Fruit fly (Drosophila melanogaster): ENCODE measurements around the gene CG15529.

The CG15529 gene

DNA sequence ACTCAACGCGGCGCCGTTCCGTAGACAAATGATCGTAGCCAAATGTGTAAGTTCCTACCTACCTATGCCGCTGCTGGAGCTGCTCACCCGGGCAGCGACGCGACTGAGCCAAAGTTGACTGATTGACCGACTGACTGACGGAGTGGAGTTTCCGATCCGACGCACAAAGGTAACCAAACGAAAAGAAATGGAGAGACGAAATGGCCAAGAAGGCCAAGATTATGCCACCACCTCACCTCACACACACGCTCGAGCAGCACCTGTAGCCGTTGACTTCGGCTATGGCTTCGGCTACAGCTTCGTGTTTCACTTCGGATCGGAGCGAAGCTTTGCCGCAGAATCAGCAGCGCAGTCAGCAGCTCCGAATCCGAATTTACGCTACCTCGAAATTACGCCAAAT is 39.2 kb downstream of the CG15529 start, which contains the start of gene CG9747:
CG9747 (minus strand) TSS at position 206 of the 400 bp plus-strand sequence.
- TF ChIP-seq N (GFP tag; optimal IDR thresholded peaks at IDR 0.05) (no peak), HLH106 (tag; optimal IDR thresholded peaks at IDR 0.05) (no peak), ey (GFP tag; optimal IDR thresholded peaks at IDR 0.05) (no peak), dmrt93B (GFP tag; optimal IDR thresholded peaks at IDR 0.05) (no peak), Dfd (GFP tag; optimal IDR thresholded peaks at IDR 0.05) (no peak), GATAd (GFP tag; optimal IDR thresholded peaks at IDR 0.05) (no peak), dl (GFP tag; optimal IDR thresholded peaks at IDR 0.05; ENCODE audit: insufficient read depth in 1 of 2, partially characterized antibody in 2 of 2) (no peak), Hr78 (GFP tag; optimal IDR thresholded peaks at IDR 0.05) (no peak)

DNA sequence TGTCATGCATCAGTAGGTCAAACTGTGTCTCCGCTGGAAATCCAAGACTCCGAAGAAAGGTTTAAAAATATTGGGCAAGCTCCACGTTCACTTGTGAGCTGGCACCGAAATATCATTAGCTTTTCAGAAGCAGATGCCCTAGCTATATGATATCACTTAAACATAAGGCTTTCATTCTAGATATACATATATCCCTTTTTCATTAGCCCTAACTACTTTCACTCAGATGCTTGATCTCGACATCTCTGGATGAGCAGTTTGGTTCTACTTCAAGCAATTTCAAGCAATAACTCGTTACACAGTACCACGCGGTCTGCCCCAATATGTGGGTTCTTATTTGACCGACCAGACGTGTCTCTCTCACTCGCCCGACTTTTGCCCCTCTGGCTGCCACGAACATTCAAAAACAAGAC is 39.6 kb downstream of the CG15529 start:
- no peak for TF ChIP-seq tai (GFP tag; optimal IDR thresholded peaks at IDR 0.05)
- no peak for TF ChIP-seq Rel (GFP tag; optimal IDR thresholded peaks at IDR 0.05)
- TF ChIP-seq Rel (tag; optimal IDR thresholded peaks at IDR 0.05): no peak
- no peak for TF ChIP-seq Mio (GFP tag; optimal IDR thresholded peaks at IDR 0.05)
- no peak for TF ChIP-seq usp (GFP tag; optimal IDR thresholded peaks at IDR 0.05)
- peak; percentile 50 for TF ChIP-seq HLH106 (tag; optimal IDR thresholded peaks at IDR 0.05)
- TF ChIP-seq jim (GFP tag; optimal IDR thresholded peaks at IDR 0.05): no peak
- peak; percentile 66 for TF ChIP-seq rgr (GFP tag; optimal IDR thresholded peaks at IDR 0.05)
- peak; percentile 64 for TF ChIP-seq Sp1 (GFP tag; optimal IDR thresholded peaks at IDR 0.05)
- no peak for TF ChIP-seq Jra (GFP tag; optimal IDR thresholded peaks at IDR 0.05)
- TF ChIP-seq Abd-B (GFP tag; optimal IDR thresholded peaks at IDR 0.05): no peak
- peak; percentile 74 for TF ChIP-seq fru (GFP tag; optimal IDR thresholded peaks at IDR 0.05)
- TF ChIP-seq OdsH (GFP tag; optimal IDR thresholded peaks at IDR 0.05): peak; percentile 74
- TF ChIP-seq woc (GFP tag; optimal IDR thresholded peaks at IDR 0.05): peak; percentile 92
- no peak for TF ChIP-seq CG32264 (GFP tag; optimal IDR thresholded peaks at IDR 0.05)
- no peak for TF ChIP-seq GATAd (GFP tag; optimal IDR thresholded peaks at IDR 0.05)
- TF ChIP-seq Hr83 (GFP tag; optimal IDR thresholded peaks at IDR 0.05; ENCODE audit: poor library complexity, severe bottlenecking): no peak
- no peak for TF ChIP-seq Myc (optimal IDR thresholded peaks at IDR 0.05)
- peak; percentile 52 for TF ChIP-seq pan (optimal IDR thresholded peaks at IDR 0.05)
- peak; percentile 10 for TF ChIP-seq sv (GFP tag; optimal IDR thresholded peaks at IDR 0.05)
- TF ChIP-seq psq (GFP tag; optimal IDR thresholded peaks at IDR 0.05): peak; percentile 57
- peak; percentile 47 for TF ChIP-seq br (GFP tag; optimal IDR thresholded peaks at IDR 0.05)
- TF ChIP-seq Dfd (GFP tag; optimal IDR thresholded peaks at IDR 0.05): no peak
- no peak for TF ChIP-seq sage (GFP tag; optimal IDR thresholded peaks at IDR 0.05)
- TF ChIP-seq N (GFP tag; optimal IDR thresholded peaks at IDR 0.05): no peak
- peak in 1 of 2 experiments; percentile 82 for TF ChIP-seq foxo (GFP tag; optimal IDR thresholded peaks at IDR 0.05)
- TF ChIP-seq dmrt93B (GFP tag; optimal IDR thresholded peaks at IDR 0.05): peak; percentile 21
- TF ChIP-seq lola (GFP tag; optimal IDR thresholded peaks at IDR 0.05): no peak
- TF ChIP-seq Vsx2 (GFP tag; optimal IDR thresholded peaks at IDR 0.05; ENCODE audit: partially characterized antibody): no peak
- no peak for TF ChIP-seq Hr78 (GFP tag; optimal IDR thresholded peaks at IDR 0.05)
- TF ChIP-seq Dif (GFP tag; optimal IDR thresholded peaks at IDR 0.05; ENCODE audit: partially characterized antibody): no peak
- peak; percentile 72 for TF ChIP-seq ey (GFP tag; optimal IDR thresholded peaks at IDR 0.05)
- no peak for TF ChIP-seq dsf (GFP tag; optimal IDR thresholded peaks at IDR 0.05; ENCODE audit: borderline replicate concordance)
- TF ChIP-seq CG9705 (GFP tag; optimal IDR thresholded peaks at IDR 0.05): no peak
- peak; percentile 82 for TF ChIP-seq h (GFP tag; optimal IDR thresholded peaks at IDR 0.05)
- no peak for TF ChIP-seq Hnf4 (GFP tag; optimal IDR thresholded peaks at IDR 0.05)
- no peak for TF ChIP-seq brk (GFP tag; optimal IDR thresholded peaks at IDR 0.05)
- no peak for TF ChIP-seq CrebA (GFP tag; optimal IDR thresholded peaks at IDR 0.05; ENCODE audit: borderline replicate concordance)
- TF ChIP-seq dl (GFP tag; optimal IDR thresholded peaks at IDR 0.05; ENCODE audit: insufficient read depth in 1 of 2, partially characterized antibody in 2 of 2): no peak

DNA sequence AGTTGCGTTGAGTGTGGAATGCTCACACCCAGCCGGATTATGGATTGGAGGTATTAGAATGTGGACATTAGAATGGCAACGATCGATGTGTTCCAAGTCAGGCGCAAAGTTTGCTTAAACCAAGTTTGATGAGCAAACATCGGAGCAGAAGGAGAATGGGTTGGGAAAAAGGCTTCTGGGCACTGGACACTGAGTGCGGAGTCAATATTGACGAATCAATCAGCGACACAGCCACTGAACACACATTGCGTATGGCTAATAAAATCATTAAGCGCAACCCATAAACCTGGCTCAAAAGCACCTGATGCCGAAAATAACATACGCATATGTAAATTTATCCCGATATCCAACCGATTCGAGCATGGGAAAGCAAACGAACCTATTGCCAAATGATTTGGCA is 42.0 kb downstream of the CG15529 start:
- TF ChIP-seq Myc (optimal IDR thresholded peaks at IDR 0.05) (no peak), sv (GFP tag; optimal IDR thresholded peaks at IDR 0.05) (no peak), Mio (GFP tag; optimal IDR thresholded peaks at IDR 0.05) (no peak), OdsH (GFP tag; optimal IDR thresholded peaks at IDR 0.05) (no peak), Abd-B (GFP tag; optimal IDR thresholded peaks at IDR 0.05) (no peak), dl (GFP tag; optimal IDR thresholded peaks at IDR 0.05; ENCODE audit: insufficient read depth in 1 of 2, partially characterized antibody in 2 of 2) (no peak), h (GFP tag; optimal IDR thresholded peaks at IDR 0.05) (no peak), brk (GFP tag; optimal IDR thresholded peaks at IDR 0.05) (no peak), Jra (GFP tag; optimal IDR thresholded peaks at IDR 0.05) (no peak), Hr78 (GFP tag; optimal IDR thresholded peaks at IDR 0.05) (no peak), dsf (GFP tag; optimal IDR thresholded peaks at IDR 0.05; ENCODE audit: borderline replicate concordance) (no peak), fru (GFP tag; optimal IDR thresholded peaks at IDR 0.05) (no peak), usp (GFP tag; optimal IDR thresholded peaks at IDR 0.05) (no peak), rgr (GFP tag; optimal IDR thresholded peaks at IDR 0.05) (no peak), GATAd (GFP tag; optimal IDR thresholded peaks at IDR 0.05) (no peak), sage (GFP tag; optimal IDR thresholded peaks at IDR 0.05) (no peak), pan (optimal IDR thresholded peaks at IDR 0.05) (no peak)
